Fruit fly (Drosophila melanogaster): ENCODE results near the gene CG31198.

DNA sequence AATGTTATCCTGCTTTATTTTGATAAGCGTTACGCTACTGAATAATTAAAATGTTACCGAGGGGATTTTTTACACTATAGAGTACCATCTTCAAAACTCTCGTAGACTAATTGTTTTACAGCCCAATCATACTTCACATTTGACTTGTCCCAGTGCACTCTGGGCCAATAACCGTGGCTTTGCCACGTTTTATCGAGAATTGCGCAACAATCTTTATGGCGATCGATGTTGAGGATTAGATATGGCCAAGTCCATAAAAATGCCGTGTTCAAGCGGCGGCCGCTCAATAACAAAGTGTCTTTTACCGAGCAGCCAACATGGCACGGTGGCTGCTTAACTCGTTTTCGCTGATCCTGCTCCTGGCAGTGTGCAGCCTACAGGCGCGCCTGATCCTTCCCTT, 9.1 kb upstream of the CG31198 start, which contains the start of gene CG31343:
- TF ChIP-seq psq (optimal IDR thresholded peaks at IDR 0.05), result no peak
- TF ChIP-seq usp (GFP tag; optimal IDR thresholded peaks at IDR 0.05), result no peak
- TF ChIP-seq CG8478 (optimal IDR thresholded peaks at IDR 0.05), result no peak
